Fruit fly (Drosophila melanogaster): ENCODE measurements around the gene Ctu2.

DNA sequence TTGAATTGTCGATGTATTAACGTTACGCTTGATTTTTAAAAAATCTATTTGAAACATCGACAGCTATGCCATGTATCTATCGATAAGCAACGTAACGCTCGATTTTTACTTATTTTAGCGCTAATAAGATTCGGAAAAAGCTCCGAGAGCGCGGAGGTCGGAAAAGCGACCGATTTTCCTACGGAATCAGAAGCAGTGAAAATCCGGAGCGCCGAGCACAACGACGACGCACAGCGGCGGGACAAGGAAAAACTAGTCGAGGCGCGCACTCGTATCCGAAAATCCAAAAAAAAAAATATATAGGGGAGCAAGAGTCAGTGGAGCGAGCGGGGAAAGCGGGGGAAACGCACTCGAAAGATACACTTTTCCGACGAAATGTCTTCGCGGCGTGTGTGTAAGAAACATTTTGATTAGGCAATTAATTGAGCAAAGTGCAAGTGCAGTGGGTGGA, 25.6 kb upstream of the Ctu2 start, which contains the start of gene CG10132:
- TF ChIP-seq CG4496 (GFP tag; IDR thresholded peaks at IDR 0.05) (no peak), EcR (GFP tag; optimal IDR thresholded peaks at IDR 0.05) (no peak), CG9948 (tag; optimal IDR thresholded peaks at IDR 0.05) (no peak), rn (GFP tag; IDR thresholded peaks at IDR 0.05) (no peak), Pif1B (GFP tag; optimal IDR thresholded peaks at IDR 0.05) (no peak), CG15710 (tag; optimal IDR thresholded peaks at IDR 0.05) (no peak), Pif1A (GFP tag; optimal IDR thresholded peaks at IDR 0.05) (no peak), CG17806 (tag; optimal IDR thresholded peaks at IDR 0.05) (no peak), Snoo (tag; optimal IDR thresholded peaks at IDR 0.05) (no peak), CG34367 (tag; optimal IDR thresholded peaks at IDR 0.05) (no peak), D1 (tag; optimal IDR thresholded peaks at IDR 0.05) (no peak), CG8301 (tag; optimal IDR thresholded peaks at IDR 0.05) (no peak), CG10348 (GFP tag; IDR thresholded peaks at IDR 0.05) (no peak)

Measured in whole organism, pupa.